Worm (Caenorhabditis elegans): ENCODE data around the gene hsp-75.

DNA sequence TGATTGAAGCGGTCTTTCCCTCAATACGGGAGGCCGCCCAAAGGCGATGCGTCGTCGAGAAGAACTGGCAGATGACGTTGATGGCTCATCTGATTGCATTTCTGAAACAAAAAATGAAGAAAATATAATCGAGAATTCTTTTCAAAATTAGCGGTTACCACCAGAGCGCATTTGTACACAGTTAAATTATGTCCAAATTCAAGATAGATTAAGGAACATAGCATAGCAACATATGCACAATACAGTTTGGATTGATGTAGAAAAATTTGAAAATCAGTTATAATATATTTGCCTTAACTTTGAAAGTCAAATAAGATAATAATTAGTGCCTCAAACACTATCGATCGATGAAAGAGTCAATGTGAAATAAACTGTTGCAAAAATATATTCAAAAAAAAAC, 3.2 kb upstream of the hsp-75 start, which contains the start of gene R151.8:
- TF ChIP-seq aly-2 (tag; optimal IDR thresholded peaks at IDR 0.05) (no peak), lin-13 (GFP tag; optimal IDR thresholded peaks at IDR 0.05) (no peak), egl-27 (tag; optimal IDR thresholded peaks at IDR 0.05) (no peak), unc-62 (GFP tag; optimal IDR thresholded peaks at IDR 0.05) (no peak)
